Fruit fly (Drosophila melanogaster) whole organism, prepupa: ENCODE results near the gene Ist1.

ENCODE experiments used
- CG6163 ChIP-seq: fragments of 200-800 bp; sonication (Bioruptor generic); IDR thresholded peaks from 3 replicates; pipeline ENCODE4 v1.3.6; 2022; ENCODE audit warnings: missing biosample characterization, missing genetic modification characterization
- CG6854 ChIP-seq: fragments of 200-800 bp; sonication (Bioruptor generic); optimal IDR thresholded peaks from 2 replicates; lab custom pipeline; 2017; ENCODE audit warnings: missing biosample characterization, mild to moderate bottlenecking, missing genetic modification characterization
- Gug ChIP-seq: fragments of 200-800 bp; sonication (Bioruptor generic); IDR thresholded peaks from 2 replicates; pipeline ENCODE4 v1.3.6; 2022; ENCODE audit warnings: missing biosample characterization, missing genetic modification characterization
- Hr38 ChIP-seq: sonication (Bioruptor generic); optimal IDR thresholded peaks from 2 replicates; lab custom pipeline; 2016; ENCODE audit warnings: missing biosample characterization, missing genetic modification characterization
- Hr4 ChIP-seq: fragments of 200-800 bp; sonication (Bioruptor generic); optimal IDR thresholded peaks from 3 replicates; lab custom pipeline; 2016; ENCODE audit warnings: missing biosample characterization, missing genetic modification characterization
- OdsH ChIP-seq: fragments of 200-800 bp; sonication (Bioruptor generic); optimal IDR thresholded peaks from 3 replicates; lab custom pipeline; 2016; ENCODE audit warnings: missing biosample characterization, missing genetic modification characterization
- Sox14 ChIP-seq: fragments of 200-800 bp; sonication (Bioruptor generic); optimal IDR thresholded peaks from 3 replicates; lab custom pipeline; 2016; ENCODE audit warnings: missing biosample characterization, missing genetic modification characterization
- eg ChIP-seq: fragments of 200-800 bp; sonication (Bioruptor generic); IDR thresholded peaks from 3 replicates; pipeline ENCODE4 v1.3.6; 2022; ENCODE audit warnings: missing biosample characterization, missing genetic modification characterization
- fd59A ChIP-seq: fragments of 200-800 bp; sonication (Bioruptor generic); optimal IDR thresholded peaks from 2 replicates; lab custom pipeline; 2017; ENCODE audit warnings: missing biosample characterization, mild to moderate bottlenecking, missing genetic modification characterization, missing genetic modification reagents
- fd85E ChIP-seq: fragments of 200-800 bp; sonication (Bioruptor generic); optimal IDR thresholded peaks from 3 replicates; lab custom pipeline; 2016; ENCODE audit warnings: missing biosample characterization, missing genetic modification characterization
- fkh ChIP-seq: fragments of 200-800 bp; sonication (Bioruptor generic); optimal IDR thresholded peaks from 3 replicates; lab custom pipeline; 2017; ENCODE audit warnings: missing biosample characterization, mild to moderate bottlenecking, missing genetic modification characterization, moderate library complexity
- vri ChIP-seq: fragments of 200-800 bp; sonication (Bioruptor generic); optimal IDR thresholded peaks from 3 replicates; lab custom pipeline; 2016; ENCODE audit warnings: missing biosample characterization, mild to moderate bottlenecking, missing genetic modification characterization

DNA sequence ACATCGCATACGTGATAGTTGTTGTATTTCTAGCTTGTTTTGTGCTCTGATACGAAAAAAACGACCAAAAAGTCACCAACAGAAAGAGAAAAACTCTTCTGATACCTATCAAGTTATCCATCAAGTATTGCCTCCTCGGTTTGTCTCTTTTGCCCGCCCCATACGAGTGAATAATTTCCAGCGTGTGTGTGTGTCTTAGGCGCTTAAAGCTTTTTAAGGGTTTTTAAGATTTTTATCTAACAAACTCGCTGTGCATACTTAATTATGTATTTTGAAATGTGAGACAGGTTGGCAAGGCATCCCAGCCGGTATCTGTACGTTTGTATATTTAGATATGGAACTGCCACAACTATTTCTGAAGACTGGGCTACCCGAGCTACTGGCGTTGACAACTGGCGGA lies 23.1 kb upstream of the Ist1 start:
- TF ChIP-seq vri (no peak), Sox14 (GFP tag; lab: Kevin White, UChicago) (no peak), fd59A (GFP tag; lab: Kevin White, UChicago) (no peak), Hr38 (GFP tag; lab: Kevin White, UChicago) (no peak), CG6163 (GFP tag; lab: Robert Waterston, UW) (no peak), OdsH (GFP tag; lab: Kevin White, UChicago) (no peak), Hr4 (GFP tag; lab: Kevin White, UChicago) (no peak), CG6854 (GFP tag; lab: Kevin White, UChicago) (no peak), Gug (GFP tag; lab: Robert Waterston, UW) (no peak), fkh (GFP tag; lab: Kevin White, UChicago) (no peak), fd85E (GFP tag; lab: Kevin White, UChicago) (no peak), eg (GFP tag; lab: Robert Waterston, UW) (no peak)
